Fruit fly (Drosophila melanogaster): ENCODE data around the gene CG6454.

DNA sequence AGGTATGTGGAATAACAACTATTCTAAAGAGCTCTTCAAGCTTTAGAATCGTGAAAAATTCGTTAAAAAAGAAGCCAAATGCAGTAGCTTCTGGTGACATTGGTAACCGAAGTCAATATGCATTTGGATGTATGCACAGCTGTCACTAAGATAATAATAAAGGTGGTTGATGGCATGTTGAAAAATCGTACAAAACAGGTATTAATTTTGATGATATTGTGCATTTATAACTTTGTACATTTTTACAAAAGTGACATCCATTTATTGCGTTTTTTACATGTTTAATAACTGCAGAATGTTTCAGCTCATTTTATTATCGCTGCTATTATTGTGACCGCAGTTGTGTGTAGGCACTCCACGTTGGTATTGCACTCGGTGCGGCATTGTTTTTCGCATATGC lies 47.5 kb upstream of the CG6454 start:
- TF ChIP-seq usp (GFP tag; optimal IDR thresholded peaks at IDR 0.05): no peak
- TF ChIP-seq psq (optimal IDR thresholded peaks at IDR 0.05): no peak

Measured in whole organism.